Worm (Caenorhabditis elegans): Measurements from ENCODE around the gene F43E2.11.

Gene F43E2.11

DNA sequence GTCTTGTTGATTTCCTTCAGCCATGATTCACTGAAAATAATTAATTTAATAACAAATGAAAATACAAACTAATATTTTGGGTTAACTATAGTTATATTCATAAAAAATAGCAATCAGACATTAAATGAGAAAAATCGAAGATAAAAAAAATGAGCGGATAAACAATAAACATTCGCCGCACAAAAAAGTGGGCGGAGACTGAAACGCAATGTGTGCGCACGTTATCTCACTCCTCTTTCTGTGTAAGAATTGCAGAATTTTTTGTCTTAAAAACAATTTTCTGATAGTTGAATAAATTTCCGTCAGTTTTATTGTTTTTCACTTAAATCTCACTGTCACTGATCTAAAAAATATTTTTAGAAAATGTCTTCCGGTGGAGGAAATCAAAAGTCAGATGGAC, 4.0 kb upstream of the F43E2.11 start, which contains the start of the genes mtch-1 and rpb-4 (continued):
- TF ChIP-seq mbf-1 (tag; optimal IDR thresholded peaks at IDR 0.05) (no peak), nhr-23 (tag; optimal IDR thresholded peaks at IDR 0.05) (no peak), fos-1 (tag; optimal IDR thresholded peaks at IDR 0.05) (peak; percentile 26), F13H6.1 (tag; optimal IDR thresholded peaks at IDR 0.05) (no peak), gmeb-1 (tag; optimal IDR thresholded peaks at IDR 0.05) (no peak), nhr-77 (tag; optimal IDR thresholded peaks at IDR 0.05) (no peak), R02D3.7 (tag; optimal IDR thresholded peaks at IDR 0.05) (no peak)

DNA sequence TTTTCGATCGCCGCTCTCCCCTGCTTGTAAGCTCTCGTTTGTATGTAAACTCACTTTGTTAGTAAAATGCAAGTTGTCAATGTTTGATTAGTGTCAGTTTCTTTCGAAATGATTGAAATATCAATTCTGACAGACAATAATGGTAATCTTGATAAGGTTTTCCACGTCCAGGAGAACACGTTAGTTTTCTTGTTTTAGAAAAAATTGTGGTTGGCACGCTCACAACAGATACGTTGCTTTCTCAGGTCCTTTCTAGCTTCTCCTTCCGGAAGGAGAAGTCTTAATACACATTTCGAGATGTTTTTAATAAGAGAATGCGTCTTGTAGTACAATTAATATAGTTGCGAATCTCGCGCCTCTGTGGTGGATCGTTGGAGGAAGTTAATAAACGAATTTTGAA, 1.3 kb downstream of the F43E2.11 start, which contains the start of gene F43E2.6:
Gene F43E2.6, minus strand, starts transcription at position 101 of the 400 bp plus-strand sequence.
- no peak for TF ChIP-seq zag-1 (tag; optimal IDR thresholded peaks at IDR 0.05)
- TF ChIP-seq skn-1 (tag; optimal IDR thresholded peaks at IDR 0.05), result no peak
- TF ChIP-seq lsy-2 (tag; optimal IDR thresholded peaks at IDR 0.05), result no peak
- TF ChIP-seq nhr-237 (tag; optimal IDR thresholded peaks at IDR 0.05), result no peak
- TF ChIP-seq nhr-10 (tag; optimal IDR thresholded peaks at IDR 0.05), result no peak
- no peak for TF ChIP-seq sma-9 (GFP tag; optimal IDR thresholded peaks at IDR 0.05)
- no peak for TF ChIP-seq sma-9 (tag; optimal IDR thresholded peaks at IDR 0.05)
- TF ChIP-seq C34F6.9 (tag; optimal IDR thresholded peaks at IDR 0.05), result no peak
- TF ChIP-seq unc-39 (tag; optimal IDR thresholded peaks at IDR 0.05), result no peak

DNA sequence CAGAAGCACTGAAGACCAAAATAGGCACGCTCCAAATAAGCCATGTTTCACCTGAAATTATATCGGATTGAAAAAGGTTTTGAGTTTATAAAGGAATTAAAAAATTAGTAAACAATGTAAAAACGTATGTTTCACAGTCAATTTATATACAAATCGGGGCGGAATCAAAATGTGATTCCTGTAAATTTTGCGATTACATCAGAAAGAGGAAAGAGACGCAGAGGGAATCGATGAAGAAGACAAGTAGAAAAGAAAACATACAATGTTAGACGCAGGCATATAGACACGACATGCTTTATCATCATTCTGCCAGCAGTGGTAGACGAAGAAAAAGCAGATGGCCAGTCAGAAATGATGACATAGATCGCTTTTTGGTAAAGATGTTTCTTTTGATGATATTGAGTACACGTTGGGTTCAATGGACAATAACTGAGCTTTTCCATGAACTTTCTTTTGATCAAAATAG, 6.1 kb downstream of the F43E2.11 start, which contains the start of gene msra-1:
Gene msra-1, minus strand, starts transcription at position 51 of the 466 bp plus-strand sequence.
- TF ChIP-seq ama-1 (optimal IDR thresholded peaks at IDR 0.05), result no peak
- TF ChIP-seq crh-2 (tag; optimal IDR thresholded peaks at IDR 0.05), result peak; percentile 75
- TF ChIP-seq Y55F3AM.14 (GFP tag; optimal IDR thresholded peaks at IDR 0.05), result no peak
- TF ChIP-seq R02D3.7 (tag; optimal IDR thresholded peaks at IDR 0.05), result no peak
- TF ChIP-seq mbf-1 (tag; optimal IDR thresholded peaks at IDR 0.05), result no peak
- no peak for TF ChIP-seq egl-27 (tag; optimal IDR thresholded peaks at IDR 0.05)
- no peak for TF ChIP-seq nhr-25 (tag; optimal IDR thresholded peaks at IDR 0.05)
- no peak for TF ChIP-seq sma-3 (GFP tag; optimal IDR thresholded peaks at IDR 0.05)
- no peak for TF ChIP-seq lin-11 (tag; optimal IDR thresholded peaks at IDR 0.05)
- TF ChIP-seq skn-1 (tag; optimal IDR thresholded peaks at IDR 0.05), result peak; percentile 99
- TF ChIP-seq elt-1 (tag; optimal IDR thresholded peaks at IDR 0.05), result no peak
- peak; percentile 63 for TF ChIP-seq C34F6.9 (tag; optimal IDR thresholded peaks at IDR 0.05)
- TF ChIP-seq nhr-6 (tag; optimal IDR thresholded peaks at IDR 0.05), result no peak
- TF ChIP-seq nhr-77 (tag; optimal IDR thresholded peaks at IDR 0.05), result no peak
- peak; percentile 39 for TF ChIP-seq unc-55 (GFP tag; optimal IDR thresholded peaks at IDR 0.05)
- no peak for TF ChIP-seq sem-4 (tag; optimal IDR thresholded peaks at IDR 0.05)
- peak; percentile 88 for TF ChIP-seq nhr-129 (tag; optimal IDR thresholded peaks at IDR 0.05)
- TF ChIP-seq zag-1 (tag; optimal IDR thresholded peaks at IDR 0.05), result no peak
- no peak for TF ChIP-seq peb-1 (tag; optimal IDR thresholded peaks at IDR 0.05)
- TF ChIP-seq lsy-2 (tag; optimal IDR thresholded peaks at IDR 0.05), result peak in 1 of 2 experiments; percentile 46
- TF ChIP-seq sma-9 (GFP tag; optimal IDR thresholded peaks at IDR 0.05), result peak; percentile 77
- no peak for TF ChIP-seq sma-9 (tag; optimal IDR thresholded peaks at IDR 0.05)
- TF ChIP-seq nhr-11 (tag; optimal IDR thresholded peaks at IDR 0.05), result no peak
- TF ChIP-seq elt-3 (tag; optimal IDR thresholded peaks at IDR 0.05), result no peak
- no peak for TF ChIP-seq aly-2 (tag; optimal IDR thresholded peaks at IDR 0.05)
- TF ChIP-seq fos-1 (tag; optimal IDR thresholded peaks at IDR 0.05), result peak; percentile 88
- TF ChIP-seq ZK546.5 (tag; optimal IDR thresholded peaks at IDR 0.05), result no peak
- no peak for TF ChIP-seq mdl-1 (tag; optimal IDR thresholded peaks at IDR 0.05)

DNA sequence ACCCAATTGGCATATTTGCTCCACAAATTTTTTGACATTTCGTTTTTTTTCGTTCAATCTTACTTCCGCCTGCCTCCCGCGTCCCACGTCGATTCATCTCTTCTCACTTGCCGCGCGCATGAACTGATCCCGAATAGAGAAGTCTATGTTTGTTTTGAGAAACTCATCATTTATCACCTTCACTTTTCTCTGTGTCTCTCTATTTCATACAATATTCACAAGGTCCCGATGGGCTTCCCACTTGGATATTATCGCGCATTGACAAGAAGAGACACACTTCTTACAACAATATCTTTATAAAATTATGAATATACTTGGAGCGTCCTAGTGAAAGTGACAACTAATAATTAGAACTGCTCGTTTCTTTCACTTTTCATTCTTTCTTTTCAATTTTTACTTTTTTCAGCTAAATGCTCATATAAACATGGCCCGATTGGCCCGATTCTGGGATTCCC, 11.6 kb downstream of the F43E2.11 start, which contains the start of gene insc-1:
Gene insc-1, plus strand, starts transcription at position 405 of the 455 bp plus-strand sequence.
- TF ChIP-seq C34F6.9 (tag; optimal IDR thresholded peaks at IDR 0.05) (no peak), blmp-1 (tag; optimal IDR thresholded peaks at IDR 0.05; ENCODE audit: insufficient read depth) (peak; percentile 7)

DNA sequence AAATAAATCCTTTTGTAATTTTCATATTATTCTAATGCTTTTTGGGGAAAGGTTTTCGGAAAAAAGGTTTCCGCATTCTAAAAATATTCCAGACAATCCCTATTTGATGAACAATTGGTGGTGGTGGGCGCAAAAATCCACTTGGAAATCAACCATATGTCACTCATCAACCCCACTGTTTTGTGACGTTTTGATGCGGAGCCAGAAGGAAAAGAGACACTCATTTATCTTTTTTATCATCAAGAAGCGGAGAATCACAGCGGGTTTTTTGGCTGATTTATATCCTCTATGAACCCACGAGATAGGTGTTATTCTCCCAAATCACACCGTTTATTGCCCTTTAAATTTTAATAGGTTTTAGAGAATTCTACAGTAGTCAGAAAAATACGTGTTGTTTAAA, 12.9 kb downstream of the F43E2.11 start:
- TF ChIP-seq unc-39 (tag; optimal IDR thresholded peaks at IDR 0.05) (no peak), nhr-21 (tag; optimal IDR thresholded peaks at IDR 0.05) (no peak), nhr-237 (tag; optimal IDR thresholded peaks at IDR 0.05) (no peak), ama-1 (optimal IDR thresholded peaks at IDR 0.05) (no peak), mdl-1 (tag; optimal IDR thresholded peaks at IDR 0.05) (no peak), egl-27 (tag; optimal IDR thresholded peaks at IDR 0.05) (no peak), crh-2 (tag; optimal IDR thresholded peaks at IDR 0.05) (no peak), lin-11 (tag; optimal IDR thresholded peaks at IDR 0.05) (no peak), ceh-82 (tag; optimal IDR thresholded peaks at IDR 0.05) (no peak), peb-1 (tag; optimal IDR thresholded peaks at IDR 0.05) (no peak), gmeb-1 (tag; optimal IDR thresholded peaks at IDR 0.05) (no peak), ceh-16 (tag; optimal IDR thresholded peaks at IDR 0.05) (no peak), lin-13 (GFP tag; optimal IDR thresholded peaks at IDR 0.05) (no peak), ztf-4 (tag; optimal IDR thresholded peaks at IDR 0.05) (no peak), lsy-2 (tag; optimal IDR thresholded peaks at IDR 0.05) (no peak)
